Fruit fly (Drosophila melanogaster): ENCODE results near the gene se.

- no peak for TF ChIP-seq ttk (optimal IDR thresholded peaks at IDR 0.05)
- no peak for TF ChIP-seq h (optimal IDR thresholded peaks at IDR 0.05)
- no peak for TF ChIP-seq Myc (optimal IDR thresholded peaks at IDR 0.05)
- TF ChIP-seq psq (optimal IDR thresholded peaks at IDR 0.05): no peak
- no peak for TF ChIP-seq insv (optimal IDR thresholded peaks at IDR 0.05)
- TF ChIP-seq Sin3A (optimal IDR thresholded peaks at IDR 0.05): no peak
Measured at dm6 chr3L:8506975-8507441, 13.3 kb upstream of the se start, which contains the start of gene CG43163.
